Worm (Caenorhabditis elegans): ENCODE results near the gene pes-8.
"Not testable (repeated sequence)": the region's sequence is repeated elsewhere in the genome, so short reads cannot be mapped to it uniquely, and the experiment has no call there.

Gene pes-8

ce11 chrX:9251488-9251887 lies at the start of gene pes-8:
pes-8 (plus strand) TSS chrX:9251788.
- TF ChIP-seq hlh-30 (tag; optimal IDR thresholded peaks at IDR 0.05; ENCODE audit: insufficient read depth) = no peak
- peak; percentile 75 for TF ChIP-seq aha-1 (tag)

DNA sequence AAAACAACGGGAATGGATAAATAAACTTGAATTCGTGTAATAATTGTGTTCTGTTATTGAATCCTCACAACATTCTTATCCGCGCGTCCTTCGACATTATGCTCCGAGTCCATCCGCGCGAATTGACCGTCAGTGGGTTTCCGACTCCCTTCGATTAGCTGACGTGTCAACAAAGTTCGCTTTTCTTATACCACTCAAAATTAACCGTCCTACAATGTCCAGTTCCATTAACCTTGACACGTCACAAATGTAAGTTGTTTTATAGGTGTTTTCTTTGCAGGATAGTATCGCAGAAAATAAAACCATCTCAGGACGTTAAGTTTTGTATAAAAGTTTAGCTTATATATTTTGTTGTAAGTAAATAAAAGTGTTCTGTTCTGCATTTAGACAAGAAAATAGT lies 48.1 kb upstream of the pes-8 start, which contains the start of gene crb-3:
Gene crb-3 (plus strand): TSS at position 301 of the 400 bp plus-strand sequence.
- not testable (repeated sequence) for TF ChIP-seq snpc-4 (tag; optimal IDR thresholded peaks at IDR 0.05); zip-11 (GFP tag; IDR thresholded peaks at IDR 0.05); lsy-2 (tag; optimal IDR thresholded peaks at IDR 0.05)

DNA sequence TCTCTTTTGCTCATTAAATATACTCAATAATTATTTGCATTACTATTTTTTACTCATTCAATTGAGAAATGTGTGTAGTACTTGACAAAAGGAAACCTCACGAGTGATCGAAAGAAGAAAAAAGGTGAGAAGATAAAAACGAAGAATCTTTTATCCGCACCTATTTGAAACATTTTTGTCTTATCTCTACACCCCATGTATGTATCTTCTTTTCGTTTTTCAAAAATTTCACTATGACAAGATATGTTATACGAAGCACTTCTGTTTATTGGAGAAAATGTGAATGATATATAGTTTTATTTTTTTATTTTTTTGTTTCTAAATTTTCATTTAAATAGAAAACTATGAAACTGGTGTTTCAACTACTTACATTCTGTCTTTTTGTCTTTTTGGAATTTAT lies 46.6 kb upstream of the pes-8 start:
- no peak for TF ChIP-seq rbr-2 (tag; optimal IDR thresholded peaks at IDR 0.05)
- TF ChIP-seq unc-62 (GFP tag; optimal IDR thresholded peaks at IDR 0.05 in 1 of 2) = peak in 1 of 2 experiments; percentile 53
- no peak for TF ChIP-seq unc-62 (tag; optimal IDR thresholded peaks at IDR 0.05)

- no peak for TF ChIP-seq ceh-82 (tag; optimal IDR thresholded peaks at IDR 0.05)
- no peak for TF ChIP-seq nhr-76 (tag; optimal IDR thresholded peaks at IDR 0.05)
- TF ChIP-seq unc-62 (GFP tag; optimal IDR thresholded peaks at IDR 0.05 in 1 of 2) = peak in 1 of 2 experiments; percentile 93
- TF ChIP-seq unc-62 (tag; optimal IDR thresholded peaks at IDR 0.05) = no peak
- TF ChIP-seq spr-1 (tag; optimal IDR thresholded peaks at IDR 0.05) = no peak
Observed at ce11 chrX:9206731-9207130, 44.9 kb upstream of the pes-8 start.

DNA sequence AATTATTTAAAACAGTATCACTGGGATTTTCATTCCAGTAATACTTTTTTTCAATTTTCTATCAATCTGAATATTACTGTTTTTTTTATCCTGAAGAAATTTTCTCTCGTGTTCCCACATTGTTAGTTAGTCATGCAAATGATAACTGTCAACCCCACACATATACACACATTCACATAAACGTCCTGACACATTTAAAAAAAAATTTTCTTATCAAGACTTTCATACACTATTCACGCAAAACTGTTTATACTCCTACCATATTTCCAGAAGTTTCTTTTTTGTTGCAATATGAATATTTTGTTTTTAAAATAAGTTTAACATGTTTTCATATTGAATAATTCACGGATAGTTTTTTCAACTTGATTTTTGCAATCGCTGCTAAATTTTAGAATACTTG lies 43.1 kb upstream of the pes-8 start:
- peak; percentile 57 for TF ChIP-seq pqm-1 (tag; optimal IDR thresholded peaks at IDR 0.05)
- TF ChIP-seq lir-3 (tag; optimal IDR thresholded peaks at IDR 0.05) = no peak
- TF ChIP-seq egl-43 (GFP tag; IDR thresholded peaks at IDR 0.05) = no peak
- no peak for TF ChIP-seq snpc-1.2 (GFP tag; IDR thresholded peaks at IDR 0.05)
- TF ChIP-seq sdz-12 (GFP tag; optimal IDR thresholded peaks at IDR 0.05) = no peak
- no peak for TF ChIP-seq rbr-2 (tag; optimal IDR thresholded peaks at IDR 0.05)
- no peak for TF ChIP-seq F37D6.2 (tag; optimal IDR thresholded peaks at IDR 0.05)
- TF ChIP-seq dmd-8 (GFP tag; IDR thresholded peaks at IDR 0.05) = no peak
- no peak for TF ChIP-seq aly-2 (tag; optimal IDR thresholded peaks at IDR 0.05)
- TF ChIP-seq mxl-2 (GFP tag; conservative IDR thresholded peaks at IDR 0.05) = no peak
- no peak for TF ChIP-seq mep-1 (tag; optimal IDR thresholded peaks at IDR 0.05)
- TF ChIP-seq F44E2.7 (GFP tag; IDR thresholded peaks at IDR 0.05) = no peak
- no peak for TF ChIP-seq Y105C5A.15 (GFP tag; IDR thresholded peaks at IDR 0.05)
- TF ChIP-seq attf-4 (tag; optimal IDR thresholded peaks at IDR 0.05) = no peak
- TF ChIP-seq duxl-1 (tag; optimal IDR thresholded peaks at IDR 0.05; ENCODE audit: poor library complexity) = no peak
- TF ChIP-seq lsy-2 (tag; optimal IDR thresholded peaks at IDR 0.05) = no peak
- no peak for TF ChIP-seq vab-7 (GFP tag; IDR thresholded peaks at IDR 0.05)
- no peak for TF ChIP-seq nhr-6 (tag; optimal IDR thresholded peaks at IDR 0.05)
- TF ChIP-seq hlh-30 (tag; optimal IDR thresholded peaks at IDR 0.05; ENCODE audit: insufficient read depth) = peak; percentile 21
- TF ChIP-seq madf-5 (GFP tag; IDR thresholded peaks at IDR 0.05) = no peak
- TF ChIP-seq D1046.2 (GFP tag; IDR thresholded peaks at IDR 0.05) = no peak
- no peak for TF ChIP-seq lin-15B (tag; optimal IDR thresholded peaks at IDR 0.05)
- no peak for TF ChIP-seq unc-62 (GFP tag; optimal IDR thresholded peaks at IDR 0.05 in 1 of 2)
- TF ChIP-seq unc-62 (tag; optimal IDR thresholded peaks at IDR 0.05) = no peak
- no peak for TF ChIP-seq lin-1 (GFP tag; IDR thresholded peaks at IDR 0.05)
- TF ChIP-seq zag-1 (tag; optimal IDR thresholded peaks at IDR 0.05) = no peak
- peak; percentile 48 for TF ChIP-seq dve-1 (tag; optimal IDR thresholded peaks at IDR 0.05; ENCODE audit: insufficient read depth)
- TF ChIP-seq egl-27 (tag; optimal IDR thresholded peaks at IDR 0.05) = no peak
- TF ChIP-seq ceh-32 (tag; optimal IDR thresholded peaks at IDR 0.05; ENCODE audit: poor library complexity) = no peak
- TF ChIP-seq dmd-9 (GFP tag; IDR thresholded peaks at IDR 0.05) = no peak
- no peak for TF ChIP-seq zip-2 (tag; optimal IDR thresholded peaks at IDR 0.05)
- TF ChIP-seq nhr-237 (tag; optimal IDR thresholded peaks at IDR 0.05) = no peak
- no peak for TF ChIP-seq spr-1 (tag; optimal IDR thresholded peaks at IDR 0.05)
- no peak for TF ChIP-seq nhr-77 (tag; optimal IDR thresholded peaks at IDR 0.05)
- TF ChIP-seq hlh-11 (tag; optimal IDR thresholded peaks at IDR 0.05) = peak; percentile 1
- no peak for TF ChIP-seq daf-12 (tag; optimal IDR thresholded peaks at IDR 0.05)
- TF ChIP-seq ceh-44 (GFP tag; IDR thresholded peaks at IDR 0.05) = no peak
- no peak for TF ChIP-seq unc-130 (GFP tag; optimal IDR thresholded peaks at IDR 0.05)
- TF ChIP-seq lin-39 (tag; optimal IDR thresholded peaks at IDR 0.05) = no peak
- no peak for TF ChIP-seq ama-1 (optimal IDR thresholded peaks at IDR 0.05)
